Worm (Caenorhabditis elegans) whole organism, late embryonic: ENCODE measurements around the gene col-132.

Experiments used
- C08G9.2 ChIP-seq: sonication (generic microtip); optimal IDR thresholded peaks from 2 replicates; lab custom pipeline; 2016; ENCODE audit warnings: mild to moderate bottlenecking, missing genetic modification characterization, moderate library complexity, missing compliant biosample characterization
- C38D4.7 ChIP-seq: fragments of 200-800 bp; sonication (Bioruptor generic); optimal IDR thresholded peaks from 2 replicates; lab custom pipeline; 2018; ENCODE audit warnings: mild to moderate bottlenecking, missing genetic modification characterization, moderate library complexity, missing compliant biosample characterization
- K02D7.2 ChIP-seq: sonication (generic microtip); optimal IDR thresholded peaks from 2 replicates; lab custom pipeline; 2017; ENCODE audit warnings: mild to moderate bottlenecking, missing genetic modification characterization, missing compliant biosample characterization
- K09A11.1 ChIP-seq: sonication (generic microtip); optimal IDR thresholded peaks from 2 replicates; lab custom pipeline; 2017; ENCODE audit warnings: antibody characterized with exemption, mild to moderate bottlenecking, missing genetic modification characterization, missing compliant biosample characterization; ENCODE audit not compliant: insufficient read depth
- T23F11.4 ChIP-seq: fragments of 200-800 bp; sonication (Bioruptor generic); optimal IDR thresholded peaks from 2 replicates; lab custom pipeline; 2018; ENCODE audit warnings: mild to moderate bottlenecking, missing genetic modification characterization, missing compliant biosample characterization
- Y22D7AL.16 ChIP-seq: sonication (generic microtip); optimal IDR thresholded peaks from 2 replicates; lab custom pipeline; 2016; ENCODE audit warnings: missing genetic modification characterization, missing compliant biosample characterization
- ama-1 ChIP-seq: fragments of 150-350 bp; optimal IDR thresholded peaks from 2 replicates; lab custom pipeline; 2014
- ceh-14 ChIP-seq: sonication (generic microtip); optimal IDR thresholded peaks from 2 replicates; lab custom pipeline; 2016; ENCODE audit warnings: missing genotype, missing genetic modification characterization, missing compliant biosample characterization
- ceh-18 ChIP-seq: sonication (generic microtip); optimal IDR thresholded peaks from 2 replicates; lab custom pipeline; 2016; ENCODE audit warnings: missing genetic modification characterization, missing compliant biosample characterization
- ceh-2 ChIP-seq: sonication (generic microtip); optimal IDR thresholded peaks from 2 replicates; lab custom pipeline; 2016; ENCODE audit warnings: missing genotype, missing genetic modification characterization, missing compliant biosample characterization
- ceh-30 ChIP-seq: fragments of 150-350 bp; optimal IDR thresholded peaks from 2 replicates; lab custom pipeline; 2014; ENCODE audit warnings: missing biosample characterization, missing genetic modification characterization
- ceh-31 ChIP-seq: sonication (generic microtip); optimal IDR thresholded peaks from 2 replicates; lab custom pipeline; 2016; ENCODE audit warnings: missing genetic modification characterization, missing compliant biosample characterization
- ceh-34 ChIP-seq: sonication (generic microtip); optimal IDR thresholded peaks from 2 replicates; lab custom pipeline; 2016; ENCODE audit warnings: mild to moderate bottlenecking, missing genetic modification characterization, missing compliant biosample characterization
- ceh-45 ChIP-seq: fragments of 200-800 bp; sonication (Bioruptor generic); IDR thresholded peaks from 2 replicates; pipeline ENCODE4 v1.3.6; 2022; ENCODE audit warnings: missing genetic modification reagents, missing genetic modification characterization, missing compliant biosample characterization
- ceh-6 ChIP-seq: fragments of 200-800 bp; sonication (Bioruptor generic); optimal IDR thresholded peaks from 2 replicates; lab custom pipeline; 2018; ENCODE audit warnings: mild to moderate bottlenecking, missing genetic modification characterization, missing compliant biosample characterization
- ceh-9 ChIP-seq: sonication (generic microtip); optimal IDR thresholded peaks from 2 replicates; lab custom pipeline; 2016; ENCODE audit warnings: mild to moderate bottlenecking, missing genetic modification characterization, inconsistent platforms, missing compliant biosample characterization
- che-1 ChIP-seq: sonication (generic microtip); optimal IDR thresholded peaks from 2 replicates; lab custom pipeline; 2016; ENCODE audit warnings: mild to moderate bottlenecking, missing genetic modification characterization, missing compliant biosample characterization
- dve-1 ChIP-seq: sonication (generic microtip); optimal IDR thresholded peaks from 2 replicates; lab custom pipeline; 2017; ENCODE audit warnings: antibody characterized with exemption, mild to moderate bottlenecking, missing genetic modification characterization, missing compliant biosample characterization
- elt-2 ChIP-seq: sonication (generic microtip); optimal IDR thresholded peaks from 2 replicates; lab custom pipeline; 2016; ENCODE audit warnings: missing genetic modification reagents, missing genetic modification characterization, missing compliant biosample characterization
- ets-4 ChIP-seq: sonication (generic microtip); optimal IDR thresholded peaks from 2 replicates; lab custom pipeline; 2016; ENCODE audit warnings: missing genetic modification characterization, missing compliant biosample characterization
- fax-1 ChIP-seq: sonication (generic microtip); optimal IDR thresholded peaks from 2 replicates; lab custom pipeline; 2016; ENCODE audit warnings: missing genotype, missing genetic modification characterization, missing compliant biosample characterization
- gmeb-2 ChIP-seq: sonication (generic microtip); optimal IDR thresholded peaks from 2 replicates; lab custom pipeline; 2016; ENCODE audit warnings: missing genetic modification characterization, inconsistent platforms, missing compliant biosample characterization
- hlh-6 ChIP-seq: sonication (generic microtip); optimal IDR thresholded peaks from 2 replicates; lab custom pipeline; 2016; ENCODE audit warnings: missing genotype, missing genetic modification characterization, missing compliant biosample characterization
- hlh-8 ChIP-seq: sonication (generic microtip); optimal IDR thresholded peaks from 2 replicates; lab custom pipeline; 2016; ENCODE audit warnings: missing genotype, missing genetic modification characterization, missing compliant biosample characterization
- lim-6 ChIP-seq: sonication (generic microtip); optimal IDR thresholded peaks from 2 replicates; lab custom pipeline; 2016; ENCODE audit warnings: missing genetic modification characterization, missing compliant biosample characterization
- madf-2 ChIP-seq: sonication (generic microtip); optimal IDR thresholded peaks from 2 replicates; lab custom pipeline; 2017; ENCODE audit warnings: missing genetic modification characterization, missing compliant biosample characterization
- nfya-1 ChIP-seq: sonication (generic microtip); optimal IDR thresholded peaks from 2 replicates; lab custom pipeline; 2017; ENCODE audit warnings: missing genetic modification characterization, mild to moderate bottlenecking, missing compliant biosample characterization, antibody characterized with exemption, moderate library complexity
- nhr-232 ChIP-seq: sonication (generic microtip); optimal IDR thresholded peaks from 2 replicates; lab custom pipeline; 2016; ENCODE audit warnings: missing genetic modification characterization, missing compliant biosample characterization
- pag-3 ChIP-seq: sonication (generic microtip); optimal IDR thresholded peaks from 2 replicates; lab custom pipeline; 2016; ENCODE audit warnings: missing compliant biosample characterization, missing genetic modification characterization, borderline replicate concordance
- pha-4 ChIP-seq: fragments of 150-350 bp; optimal IDR thresholded peaks from 2 replicates; lab custom pipeline; 2018; ENCODE audit warnings: missing biosample characterization, missing genetic modification reagents, missing genetic modification characterization
- pqm-1 ChIP-seq: sonication (generic microtip); optimal IDR thresholded peaks from 2 replicates; lab custom pipeline; 2016; ENCODE audit warnings: missing genetic modification characterization, missing compliant biosample characterization
- rnt-1 ChIP-seq: sonication (generic microtip); optimal IDR thresholded peaks from 2 replicates; lab custom pipeline; 2016; ENCODE audit warnings: missing genetic modification characterization, missing compliant biosample characterization
- sox-4 ChIP-seq: sonication (generic microtip); optimal IDR thresholded peaks from 2 replicates; lab custom pipeline; 2017; ENCODE audit warnings: mild to moderate bottlenecking, missing genetic modification characterization, inconsistent platforms, missing compliant biosample characterization
- syd-9 ChIP-seq: sonication (generic microtip); optimal IDR thresholded peaks from 2 replicates; lab custom pipeline; 2016; ENCODE audit warnings: mild to moderate bottlenecking, missing genetic modification characterization, moderate library complexity, missing compliant biosample characterization
- tbx-2 ChIP-seq: sonication (generic microtip); optimal IDR thresholded peaks from 2 replicates; lab custom pipeline; 2016; ENCODE audit warnings: missing genetic modification characterization, missing compliant biosample characterization
- ttx-3 ChIP-seq: sonication (generic microtip); optimal IDR thresholded peaks from 2 replicates; lab custom pipeline; 2016; ENCODE audit warnings: missing genetic modification reagents, missing genetic modification characterization, missing compliant biosample characterization
- unc-3 ChIP-seq, 2 experiments: fragments of 200-800 bp in 1 of 2; sonication (Bioruptor generic) in 1 of 2; sonication (generic microtip) in 1 of 2; conservative IDR thresholded peaks in 1 of 2; optimal IDR thresholded peaks in 1 of 2; 2 replicates each; pipeline versions ENCODE4 v1.3.6 to Lab custom; 2016 to 2022; ENCODE audit warnings: missing compliant biosample characterization in 2 of 2, missing genetic modification characterization in 2 of 2, missing genetic modification reagents in 1 of 2
- unc-42 ChIP-seq: sonication (generic microtip); optimal IDR thresholded peaks from 2 replicates; lab custom pipeline; 2016; ENCODE audit warnings: missing genotype, missing genetic modification characterization, missing compliant biosample characterization
- unc-55 ChIP-seq: sonication (generic microtip); optimal IDR thresholded peaks from 2 replicates; lab custom pipeline; 2017; ENCODE audit warnings: missing biosample characterization, missing genetic modification reagents, missing genetic modification characterization
- unc-86 ChIP-seq: sonication (generic microtip); optimal IDR thresholded peaks from 2 replicates; lab custom pipeline; 2016; ENCODE audit warnings: missing genetic modification characterization, missing compliant biosample characterization
- ztf-16 ChIP-seq: sonication (generic microtip); optimal IDR thresholded peaks from 2 replicates; lab custom pipeline; 2017; ENCODE audit warnings: missing genetic modification characterization, missing compliant biosample characterization

The col-132 gene

ce11 chrIV:13090967-13091366, at the start of gene col-132:
Gene col-132 (minus strand): TSS chrIV:13091067.
- no peak for TF ChIP-seq pqm-1 (tag; lab: Kevin White, UChicago)
- TF ChIP-seq che-1 (tag; lab: Kevin White, UChicago): no peak
- no peak for TF ChIP-seq K09A11.1 (tag; lab: Kevin White, UChicago)
- TF ChIP-seq ceh-2 (tag; lab: Kevin White, UChicago): no peak
- TF ChIP-seq unc-42 (tag; lab: Kevin White, UChicago): no peak

- TF ChIP-seq ceh-9 (tag; lab: Kevin White, UChicago) (no peak), fax-1 (tag; lab: Kevin White, UChicago) (peak; percentile 8), nfya-1 (tag; lab: Kevin White, UChicago) (no peak), unc-55 (GFP tag; lab: Kevin White, UChicago) (no peak), unc-42 (tag; lab: Kevin White, UChicago) (peak; percentile 62), sox-4 (tag; lab: Kevin White, UChicago) (no peak), K02D7.2 (tag; lab: Kevin White, UChicago) (no peak), ama-1 (lab: Kevin White, UChicago) (no peak), ceh-30 (tag; lab: Kevin White, UChicago) (no peak), hlh-8 (no peak), ceh-14 (tag; lab: Kevin White, UChicago) (no peak), unc-86 (no peak)
- TF ChIP-seq, all 69 proteins: peak for 2
These were observed 36.9 kb upstream of the col-132 start for ce11 chrIV:13127720-13128119.

- TF ChIP-seq tbx-2 (tag; lab: Kevin White, UChicago): no peak
- no peak for TF ChIP-seq elt-2 (tag; lab: Kevin White, UChicago)
- TF ChIP-seq unc-3 (GFP tag; conservative IDR thresholded peaks at IDR 0.05; lab: Robert Waterston, UW): no peak
- no peak for TF ChIP-seq unc-3 (tag; optimal IDR thresholded peaks at IDR 0.05; lab: Kevin White, UChicago)
- TF ChIP-seq madf-2: no peak
- no peak for TF ChIP-seq C08G9.2 (tag; lab: Kevin White, UChicago)
- TF ChIP-seq ceh-2 (tag; lab: Kevin White, UChicago): no peak
- TF ChIP-seq K09A11.1 (tag; lab: Kevin White, UChicago): no peak
- no peak for TF ChIP-seq ceh-9 (tag; lab: Kevin White, UChicago)
- no peak for TF ChIP-seq unc-42 (tag; lab: Kevin White, UChicago)
- TF ChIP-seq C38D4.7: no peak
- TF ChIP-seq rnt-1: peak; percentile 51
- TF ChIP-seq T23F11.4 (GFP tag; lab: Kevin White, UChicago): no peak
- TF ChIP-seq pag-3: no peak
- no peak for TF ChIP-seq sox-4 (tag; lab: Kevin White, UChicago)
- no peak for TF ChIP-seq ceh-6 (GFP tag; lab: Kevin White, UChicago)
- TF ChIP-seq ceh-18 (tag; lab: Kevin White, UChicago): peak; percentile 14
- TF ChIP-seq ets-4 (tag; lab: Kevin White, UChicago): no peak
- TF ChIP-seq dve-1: no peak
- no peak for TF ChIP-seq pha-4 (tag; lab: Kevin White, UChicago)
- TF ChIP-seq ttx-3 (tag; lab: Kevin White, UChicago): no peak
- no peak for TF ChIP-seq unc-86
- TF ChIP-seq syd-9: no peak
- TF ChIP-seq lim-6 (tag; lab: Kevin White, UChicago): no peak
- no peak for TF ChIP-seq hlh-6 (tag; lab: Kevin White, UChicago)
- peak; percentile 2 for TF ChIP-seq ceh-34 (tag; lab: Kevin White, UChicago)
- no peak for TF ChIP-seq Y22D7AL.16 (tag; lab: Kevin White, UChicago)
- peak; percentile 7 for TF ChIP-seq nfya-1 (tag; lab: Kevin White, UChicago)
- TF ChIP-seq ceh-14 (tag; lab: Kevin White, UChicago): no peak
- TF ChIP-seq nhr-232 (tag; lab: Kevin White, UChicago): no peak
- TF ChIP-seq gmeb-2 (tag; lab: Kevin White, UChicago): no peak
- no peak for TF ChIP-seq ztf-16 (tag; lab: Kevin White, UChicago)
- TF ChIP-seq ceh-30 (tag; lab: Kevin White, UChicago): no peak
- no peak for TF ChIP-seq ceh-45 (GFP tag; lab: Robert Waterston, UW)
- no peak for TF ChIP-seq ceh-31 (tag; lab: Kevin White, UChicago)
These were observed 35.1 kb upstream of the col-132 start for ce11 chrIV:13125999-13126398.
